Worm (Caenorhabditis elegans) whole organism, L4 larva: ENCODE data around the gene vha-1.

ENCODE experiments used
- D1046.2 ChIP-seq: fragments of 200-800 bp; sonication (Bioruptor generic); IDR thresholded peaks from 2 replicates; pipeline ENCODE4 v1.3.6; 2022; ENCODE audit warnings: missing genetic modification characterization, missing compliant biosample characterization
- F26F4.8 ChIP-seq: fragments of 200-800 bp; sonication (Bioruptor generic); conservative IDR thresholded peaks from 2 replicates; pipeline ENCODE4 v1.3.6; 2022; ENCODE audit warnings: missing genetic modification characterization, missing compliant biosample characterization
- F44E2.7 ChIP-seq: fragments of 200-800 bp; sonication (Bioruptor generic); IDR thresholded peaks from 2 replicates; pipeline ENCODE4 v2.1.2; 2022; ENCODE audit warnings: missing genetic modification characterization, missing compliant biosample characterization
- F49E8.2 ChIP-seq: sonication (generic microtip); optimal IDR thresholded peaks from 2 replicates; lab custom pipeline; 2016; ENCODE audit warnings: missing compliant biosample characterization, mild to moderate bottlenecking, missing genetic modification characterization, borderline replicate concordance
- T20F7.1 ChIP-seq: fragments of 200-800 bp; sonication (Bioruptor generic); optimal IDR thresholded peaks from 2 replicates; lab custom pipeline; 2018; ENCODE audit warnings: mild to moderate bottlenecking, missing genetic modification characterization, missing compliant biosample characterization
- Y5F2A.4 ChIP-seq: fragments of 200-800 bp; sonication (Bioruptor generic); optimal IDR thresholded peaks from 2 replicates; lab custom pipeline; 2018; ENCODE audit warnings: mild to moderate bottlenecking, missing genetic modification characterization, missing compliant biosample characterization
- arid-1 ChIP-seq: fragments of 200-800 bp; sonication (Bioruptor generic); conservative IDR thresholded peaks from 2 replicates; pipeline ENCODE4 v1.3.6; 2022; ENCODE audit warnings: missing genetic modification reagents, missing genetic modification characterization, missing compliant biosample characterization
- attf-4 ChIP-seq: sonication (generic microtip); optimal IDR thresholded peaks from 3 replicates; lab custom pipeline; 2017; ENCODE audit warnings: missing biosample characterization, missing genetic modification characterization
- ceh-28 ChIP-seq: fragments of 150-350 bp; optimal IDR thresholded peaks from 2 replicates; lab custom pipeline; 2014; ENCODE audit warnings: missing biosample characterization, missing genetic modification reagents, missing genetic modification characterization
- ceh-62 ChIP-seq: sonication (generic microtip); optimal IDR thresholded peaks from 2 replicates; lab custom pipeline; 2017; ENCODE audit warnings: missing biosample characterization, missing genetic modification characterization
- ceh-82 ChIP-seq: sonication (generic microtip); optimal IDR thresholded peaks from 2 replicates; lab custom pipeline; 2017; ENCODE audit warnings: missing biosample characterization, missing genetic modification characterization
- ces-1 ChIP-seq: fragments of 150-350 bp; sonication (generic microtip); optimal IDR thresholded peaks from 4 replicates; lab custom pipeline; 2014; ENCODE audit warnings: missing biosample characterization, missing genetic modification reagents, missing genetic modification characterization
- dmd-6 ChIP-seq: fragments of 200-800 bp; sonication (Bioruptor generic); IDR thresholded peaks from 2 replicates; pipeline ENCODE4 v1.3.6; 2022; ENCODE audit warnings: missing genetic modification reagents, missing genetic modification characterization, missing compliant biosample characterization
- dmd-9 ChIP-seq: fragments of 200-800 bp; sonication (Bioruptor generic); IDR thresholded peaks from 2 replicates; pipeline ENCODE4 v1.3.6; 2022; ENCODE audit warnings: missing genetic modification reagents, missing genetic modification characterization, missing compliant biosample characterization
- fkh-10 ChIP-seq: fragments of 150-350 bp; optimal IDR thresholded peaks from 2 replicates; lab custom pipeline; 2014; ENCODE audit warnings: missing biosample characterization, missing genetic modification reagents, missing genetic modification characterization
- fos-1 ChIP-seq: fragments of 150-350 bp; optimal IDR thresholded peaks from 2 replicates; lab custom pipeline; 2014; ENCODE audit warnings: missing biosample characterization, missing genetic modification characterization
- gei-8 ChIP-seq: fragments of 200-800 bp; sonication (Bioruptor generic); optimal IDR thresholded peaks from 2 replicates; lab custom pipeline; 2018; ENCODE audit warnings: mild to moderate bottlenecking, missing genetic modification characterization, missing compliant biosample characterization
- hif-1 ChIP-seq, 2 experiments: sonication (generic microtip); optimal IDR thresholded peaks; 2 replicates each; lab custom pipeline; 2016 to 2017; ENCODE audit warnings: missing compliant biosample characterization in 2 of 2, missing genetic modification characterization in 2 of 2, missing genetic modification reagents in 2 of 2, missing genotype in 2 of 2, mild to moderate bottlenecking in 1 of 2
- hlh-30 ChIP-seq: sonication (generic microtip); optimal IDR thresholded peaks from 2 replicates; lab custom pipeline; 2017; ENCODE audit warnings: antibody characterized with exemption, mild to moderate bottlenecking, missing genetic modification characterization, missing compliant biosample characterization; ENCODE audit not compliant: insufficient read depth
- jun-1 ChIP-seq: fragments of 150-350 bp; optimal IDR thresholded peaks from 2 replicates; lab custom pipeline; 2014; ENCODE audit warnings: missing biosample characterization, missing genetic modification reagents, missing genetic modification characterization
- lin-1 ChIP-seq: fragments of 200-800 bp; sonication (Bioruptor generic); IDR thresholded peaks from 2 replicates; pipeline ENCODE4 v1.3.6; 2022; ENCODE audit warnings: missing genetic modification reagents, missing genetic modification characterization, missing compliant biosample characterization
- lin-38 ChIP-seq: fragments of 200-800 bp; sonication (Bioruptor generic); IDR thresholded peaks from 2 replicates; pipeline ENCODE4 v1.3.6; 2022; ENCODE audit warnings: missing genetic modification reagents, missing genetic modification characterization, missing compliant biosample characterization
- lin-39 ChIP-seq: fragments of 150-350 bp; optimal IDR thresholded peaks from 2 replicates; lab custom pipeline; 2014; ENCODE audit warnings: missing biosample characterization, missing genetic modification reagents, missing genetic modification characterization
- lir-3 ChIP-seq: sonication (generic microtip); optimal IDR thresholded peaks from 2 replicates; lab custom pipeline; 2016; ENCODE audit warnings: mild to moderate bottlenecking, missing genetic modification characterization, missing compliant biosample characterization
- lsy-2 ChIP-seq, 2 experiments: fragments of 150-350 bp in 1 of 2; sonication (generic microtip) in 1 of 2; optimal IDR thresholded peaks; 2 replicates each; lab custom pipeline; 2014 to 2017; ENCODE audit warnings: missing biosample characterization in 2 of 2, missing genetic modification characterization in 2 of 2
- mdl-1 ChIP-seq, 2 experiments: fragments of 150-350 bp in 1 of 2; sonication (generic microtip) in 1 of 2; optimal IDR thresholded peaks; 2 replicates each; lab custom pipeline; 2014 to 2017; ENCODE audit warnings: missing biosample characterization in 2 of 2, missing genetic modification characterization in 2 of 2
- mdt-29 ChIP-seq: fragments of 200-800 bp; sonication (Bioruptor generic); IDR thresholded peaks from 2 replicates; pipeline ENCODE4 v1.3.6; 2022; ENCODE audit warnings: missing genetic modification reagents, missing genetic modification characterization, missing compliant biosample characterization
- mxl-2 ChIP-seq: fragments of 200-800 bp; sonication (Bioruptor generic); conservative IDR thresholded peaks from 2 replicates; pipeline ENCODE4 v1.3.6; 2022; ENCODE audit warnings: missing genetic modification reagents, missing genetic modification characterization, missing compliant biosample characterization
- mxl-3 ChIP-seq: fragments of 200-800 bp; sonication (Bioruptor generic); optimal IDR thresholded peaks from 2 replicates; lab custom pipeline; 2018; ENCODE audit warnings: mild to moderate bottlenecking, missing genetic modification characterization, missing compliant biosample characterization
- nhr-10 ChIP-seq: fragments of 150-350 bp; optimal IDR thresholded peaks from 2 replicates; lab custom pipeline; 2014; ENCODE audit warnings: missing biosample characterization, missing genetic modification characterization
- nhr-11 ChIP-seq: fragments of 150-350 bp; optimal IDR thresholded peaks from 2 replicates; lab custom pipeline; 2014; ENCODE audit warnings: missing biosample characterization, missing genetic modification characterization
- nhr-237 ChIP-seq: sonication (generic microtip); optimal IDR thresholded peaks from 2 replicates; lab custom pipeline; 2017; ENCODE audit warnings: missing biosample characterization, missing genetic modification characterization
- nhr-41 ChIP-seq: fragments of 200-800 bp; sonication (Bioruptor generic); IDR thresholded peaks from 2 replicates; pipeline ENCODE4 v1.3.6; 2022; ENCODE audit warnings: missing genetic modification reagents, missing genetic modification characterization, missing compliant biosample characterization
- nhr-42 ChIP-seq: fragments of 200-800 bp; sonication (Bioruptor generic); IDR thresholded peaks from 2 replicates; pipeline ENCODE4 v1.3.6; 2022; ENCODE audit warnings: missing genetic modification characterization, missing compliant biosample characterization
- nhr-48 ChIP-seq: sonication (generic microtip); optimal IDR thresholded peaks from 2 replicates; lab custom pipeline; 2016; ENCODE audit warnings: mild to moderate bottlenecking, missing genetic modification characterization, missing compliant biosample characterization
- nhr-76 ChIP-seq: fragments of 150-350 bp; optimal IDR thresholded peaks from 2 replicates; lab custom pipeline; 2014; ENCODE audit warnings: missing biosample characterization, missing genetic modification characterization
- php-3 ChIP-seq: fragments of 200-800 bp; sonication (Bioruptor generic); IDR thresholded peaks from 2 replicates; pipeline ENCODE4 v1.3.6; 2022; ENCODE audit warnings: missing genetic modification reagents, missing genetic modification characterization, missing compliant biosample characterization
- pqm-1 ChIP-seq: sonication (generic microtip); optimal IDR thresholded peaks from 2 replicates; lab custom pipeline; 2017; ENCODE audit warnings: missing biosample characterization, missing genetic modification characterization
- saeg-2 ChIP-seq: fragments of 200-800 bp; sonication (Bioruptor generic); IDR thresholded peaks from 2 replicates; pipeline ENCODE4 v1.3.6; 2022; ENCODE audit warnings: missing genetic modification reagents, missing genetic modification characterization, missing compliant biosample characterization
- sdz-12 ChIP-seq: fragments of 200-800 bp; sonication (Bioruptor generic); optimal IDR thresholded peaks from 2 replicates; lab custom pipeline; 2018; ENCODE audit warnings: mild to moderate bottlenecking, missing genetic modification characterization, missing compliant biosample characterization
- skn-1 ChIP-seq: fragments of 150-350 bp; optimal IDR thresholded peaks from 2 replicates; lab custom pipeline; 2014; ENCODE audit warnings: missing biosample characterization, missing genetic modification characterization
- snpc-4 ChIP-seq: fragments of 150-350 bp; optimal IDR thresholded peaks from 2 replicates; lab custom pipeline; 2014; ENCODE audit warnings: missing biosample characterization, missing genetic modification characterization
- spr-3 ChIP-seq: fragments of 200-800 bp; sonication (Bioruptor generic); optimal IDR thresholded peaks from 2 replicates; lab custom pipeline; 2018; ENCODE audit warnings: mild to moderate bottlenecking, missing genetic modification characterization, missing compliant biosample characterization
- tag-97 ChIP-seq: fragments of 200-800 bp; sonication (Bioruptor generic); IDR thresholded peaks from 2 replicates; pipeline ENCODE4 v1.3.6; 2022; ENCODE audit warnings: missing genetic modification characterization, missing compliant biosample characterization
- unc-130 ChIP-seq: sonication (generic microtip); optimal IDR thresholded peaks from 2 replicates; lab custom pipeline; 2016; ENCODE audit warnings: missing genetic modification reagents, missing genetic modification characterization, missing compliant biosample characterization
- vab-7 ChIP-seq: fragments of 200-800 bp; sonication (Bioruptor generic); IDR thresholded peaks from 2 replicates; pipeline ENCODE4 v1.3.6; 2022; ENCODE audit warnings: missing genetic modification reagents, missing genetic modification characterization, missing compliant biosample characterization
- zag-1 ChIP-seq: fragments of 150-350 bp; optimal IDR thresholded peaks from 2 replicates; lab custom pipeline; 2014; ENCODE audit warnings: missing biosample characterization, missing genetic modification characterization
- zfp-2 ChIP-seq: sonication (generic microtip); optimal IDR thresholded peaks from 2 replicates; lab custom pipeline; 2016; ENCODE audit warnings: mild to moderate bottlenecking, missing genetic modification characterization, missing compliant biosample characterization
- zfp-3 ChIP-seq: fragments of 200-800 bp; sonication (Bioruptor generic); conservative IDR thresholded peaks from 2 replicates; pipeline ENCODE4 v1.3.6; 2022; ENCODE audit warnings: missing genetic modification reagents, missing genetic modification characterization, missing compliant biosample characterization
- zip-11 ChIP-seq: fragments of 200-800 bp; sonication (Bioruptor generic); IDR thresholded peaks from 2 replicates; pipeline ENCODE4 v1.3.6; 2022; ENCODE audit warnings: missing genetic modification characterization, missing compliant biosample characterization
- zip-2 ChIP-seq: fragments of 150-350 bp; optimal IDR thresholded peaks from 2 replicates; lab custom pipeline; 2014; ENCODE audit warnings: missing biosample characterization, missing genetic modification characterization
- ztf-7 ChIP-seq: fragments of 150-350 bp; optimal IDR thresholded peaks from 2 replicates; lab custom pipeline; 2014; ENCODE audit warnings: missing biosample characterization, missing genetic modification characterization

The vha-1 gene

DNA sequence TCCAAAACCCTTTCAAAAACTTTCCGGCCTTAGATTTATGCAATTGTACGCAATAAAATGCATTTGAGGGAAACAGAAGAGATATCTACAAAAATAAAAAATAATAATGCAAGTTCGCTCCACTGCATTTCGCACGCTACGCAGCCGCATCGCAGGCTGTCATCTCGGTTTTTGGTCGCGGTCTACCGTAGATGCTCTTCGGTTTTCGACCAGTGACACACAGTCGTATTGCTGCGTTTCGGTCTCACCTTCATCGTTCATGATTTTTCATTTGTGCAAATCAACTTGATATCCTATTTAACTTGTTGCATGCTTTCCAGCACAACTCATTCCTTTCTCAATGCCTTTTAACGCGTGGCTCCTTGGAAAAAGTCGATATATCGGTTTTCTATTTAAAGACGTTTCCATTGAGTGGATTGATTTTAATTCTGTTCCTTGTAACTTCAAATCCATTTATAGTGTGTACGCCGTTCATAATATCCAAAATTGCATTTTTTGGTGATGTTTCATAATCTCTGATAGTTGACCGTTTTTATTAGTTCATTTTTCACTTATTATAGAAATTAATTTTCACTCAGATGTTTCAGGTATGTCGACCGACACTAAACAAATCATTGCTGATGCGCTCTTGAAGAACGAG lies at the start of gene vha-1 (continued):
- TF ChIP-seq mxl-2 (GFP tag; lab: Robert Waterston, UW) (no peak), arid-1 (GFP tag; lab: Robert Waterston, UW) (peak; percentile 44), F44E2.7 (no peak), F26F4.8 (no peak), spr-3 (GFP tag; lab: Kevin White, UChicago) (no peak), lsy-2 (tag; optimal IDR thresholded peaks at IDR 0.05; lab: Kevin White, UChicago) (peak; percentile 91 to 96), vab-7 (GFP tag; lab: Robert Waterston, UW) (no peak), fkh-10 (peak; percentile 26), tag-97 (GFP tag; lab: Robert Waterston, UW) (no peak), T20F7.1 (GFP tag; lab: Kevin White, UChicago) (peak; percentile 81), jun-1 (tag; lab: Kevin White, UChicago) (peak; percentile 71), dmd-9 (GFP tag; lab: Robert Waterston, UW) (no peak), D1046.2 (no peak), ceh-82 (no peak), fos-1 (tag; lab: Kevin White, UChicago) (peak; percentile 25), hif-1 (tag; optimal IDR thresholded peaks at IDR 0.05; lab: Kevin White, UChicago) (peak in 1 of 2 experiments; percentile 58), ceh-28 (no peak), lin-39 (tag; lab: Kevin White, UChicago) (no peak), lin-38 (peak; percentile 97), dmd-6 (GFP tag; lab: Robert Waterston, UW) (peak; percentile 93), snpc-4 (tag; lab: Kevin White, UChicago) (no peak), Y5F2A.4 (GFP tag; lab: Kevin White, UChicago) (no peak), nhr-10 (tag; lab: Kevin White, UChicago) (peak; percentile 78), zag-1 (tag; lab: Kevin White, UChicago) (no peak), lin-1 (peak; percentile 80), ces-1 (GFP tag; lab: Kevin White, UChicago) (no peak), gei-8 (GFP tag; lab: Kevin White, UChicago) (no peak), unc-130 (GFP tag; lab: Kevin White, UChicago) (peak; percentile 2), zfp-3 (GFP tag; lab: Robert Waterston, UW) (no peak), nhr-41 (GFP tag; lab: Robert Waterston, UW) (no peak), mxl-3 (GFP tag; lab: Kevin White, UChicago) (peak; percentile 86), lir-3 (tag; lab: Kevin White, UChicago) (no peak), hlh-30 (tag; lab: Kevin White, UChicago) (peak; percentile 70), nhr-76 (tag; lab: Kevin White, UChicago) (no peak), nhr-42 (GFP tag; lab: Robert Waterston, UW) (no peak; the same call in 1 of the 2 replicates), mdl-1 (tag; optimal IDR thresholded peaks at IDR 0.05; lab: Kevin White, UChicago) (peak; percentile 4 to 70), mdt-29 (peak; percentile 71; the same call in 1 of the 2 replicates), zip-11 (no peak), sdz-12 (no peak), pqm-1 (tag; lab: Kevin White, UChicago) (peak; percentile 75), ceh-62 (tag; lab: Kevin White, UChicago) (no peak), attf-4 (no peak), nhr-48 (tag; lab: Kevin White, UChicago) (peak; percentile 40), zfp-2 (tag; lab: Kevin White, UChicago) (no peak), zip-2 (no peak), php-3 (no peak), skn-1 (peak; percentile 4), ztf-7 (tag; lab: Kevin White, UChicago) (peak; percentile 22), saeg-2 (GFP tag; lab: Robert Waterston, UW) (no peak), F49E8.2 (tag; lab: Kevin White, UChicago) (no peak), nhr-237 (tag; lab: Kevin White, UChicago) (no peak), nhr-11 (peak; percentile 80)
